Fruit fly (Drosophila melanogaster) whole organism: ENCODE measurements around the gene CG4955.

ENCODE experiments used
- CG8478 ChIP-seq: fragments of >200 bp; optimal IDR thresholded peaks from 2 replicates; lab custom pipeline; 2018; ENCODE audit warnings: inconsistent platforms
- Dll ChIP-seq: fragments of >200 bp; optimal IDR thresholded peaks from 2 replicates; lab custom pipeline; 2017
- pan ChIP-seq: fragments of >200 bp; optimal IDR thresholded peaks from 2 replicates; lab custom pipeline; 2017
- usp ChIP-seq: fragments of >200 bp; optimal IDR thresholded peaks from 2 replicates; lab custom pipeline; 2017; ENCODE audit warnings: missing biosample characterization, missing genetic modification characterization, mixed read lengths

DNA sequence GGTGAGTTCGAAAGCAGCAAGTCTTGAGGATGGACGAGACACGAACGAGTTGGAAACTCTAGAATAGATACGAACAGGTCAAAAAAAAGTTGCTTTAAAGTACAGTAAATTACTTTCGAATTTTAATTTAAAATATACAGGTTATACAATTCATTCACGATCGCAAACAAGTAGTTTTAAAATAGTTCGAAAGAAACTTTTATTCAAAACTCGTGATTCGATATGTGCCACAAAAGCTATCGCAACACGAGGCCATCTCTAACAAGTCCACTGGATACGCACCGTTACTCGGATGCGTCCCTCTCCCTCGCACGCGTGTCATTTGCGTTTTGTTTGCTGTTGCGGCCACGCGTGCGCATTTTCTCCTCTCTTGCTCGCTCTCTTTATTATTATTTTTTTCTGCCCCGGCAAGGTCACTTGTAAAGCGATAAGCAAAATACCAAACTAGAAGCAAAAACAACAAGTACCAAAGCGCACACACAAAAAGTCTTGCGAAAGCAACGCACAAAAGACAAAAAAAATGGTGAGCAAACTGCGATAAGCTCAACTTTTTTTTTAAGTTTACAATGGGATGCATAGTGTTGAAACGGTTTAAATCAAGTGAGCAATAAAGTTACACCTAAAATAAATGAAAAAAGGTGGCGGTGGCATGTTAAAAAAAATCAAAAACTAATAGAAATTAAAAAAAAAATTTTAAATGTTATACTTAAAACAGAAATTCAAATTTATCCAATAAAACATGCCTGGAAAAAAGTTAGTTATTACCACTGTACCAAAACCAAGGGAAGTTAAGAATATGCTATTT lies 44.0 kb downstream of the CG4955 start:
- TF ChIP-seq usp (no peak), CG8478 (no peak), pan (lab: Kevin White, UChicago) (no peak), Dll (lab: Kevin White, UChicago) (no peak)
